Fruit fly (Drosophila melanogaster): ENCODE data around the gene CG14422.

Gene CG14422

dm6 chrX:2951637-2952036 lies 8.5 kb downstream of the CG14422 start (continued):
- TF ChIP-seq E2f2 (GFP tag; IDR thresholded peaks at IDR 0.05) (peak; percentile 13; the same call in 1 of the 2 replicates), zf30C (GFP tag; optimal IDR thresholded peaks at IDR 0.05) (peak; percentile 22), sisA (GFP tag; IDR thresholded peaks at IDR 0.05) (0 out of 2 replicates have a peak, but pooled peaks have one; percentile 4), CG16815 (GFP tag; optimal IDR thresholded peaks at IDR 0.05) (no peak), pho (GFP tag; optimal IDR thresholded peaks at IDR 0.05) (no peak), ci (GFP tag; IDR thresholded peaks at IDR 0.05) (0 out of 3 replicates have a peak, but pooled peaks have one; percentile 38), CG8388 (GFP tag; optimal IDR thresholded peaks at IDR 0.05) (peak; percentile 29), grau (tag; optimal IDR thresholded peaks at IDR 0.05) (peak; percentile 52), Vsx1 (GFP tag; optimal IDR thresholded peaks at IDR 0.05) (no peak), nmo (GFP tag; optimal IDR thresholded peaks at IDR 0.05) (peak; percentile 50), CG2678 (tag; optimal IDR thresholded peaks at IDR 0.05) (peak; percentile 59), Ssrp (tag; optimal IDR thresholded peaks at IDR 0.05) (peak; percentile 9), CG11504 (tag; optimal IDR thresholded peaks at IDR 0.05) (peak; percentile 67), emc (GFP tag; optimal IDR thresholded peaks at IDR 0.05) (no peak), ato (GFP tag; IDR thresholded peaks at IDR 0.05; ENCODE audit: partially characterized antibody) (no peak), CG6689 (GFP tag; IDR thresholded peaks at IDR 0.05) (0 out of 2 replicates have a peak, but pooled peaks have one; percentile 22), unpg (GFP tag; optimal IDR thresholded peaks at IDR 0.05) (peak; percentile 45), CG18599 (GFP tag; optimal IDR thresholded peaks at IDR 0.05) (peak; percentile 58), bsh (GFP tag; optimal IDR thresholded peaks at IDR 0.05) (peak in 1 of 2 experiments; percentile 40), CG6813 (GFP tag; optimal IDR thresholded peaks at IDR 0.05) (peak; percentile 26), nau (GFP tag; optimal IDR thresholded peaks at IDR 0.05) (no peak), CG34224 (GFP tag; IDR thresholded peaks at IDR 0.05; ENCODE audit: partially characterized antibody) (no peak), dmrt99B (tag; optimal IDR thresholded peaks at IDR 0.05) (peak; percentile 54), H15 (GFP tag; IDR thresholded peaks at IDR 0.05) (no peak), CG2120 (GFP tag; optimal IDR thresholded peaks at IDR 0.05) (peak; percentile 6), ara (GFP tag; IDR thresholded peaks at IDR 0.05) (no peak), CG12391 (tag; optimal IDR thresholded peaks at IDR 0.05) (peak; percentile 37), so (GFP tag; IDR thresholded peaks at IDR 0.05) (peak; percentile 43; the same call in 1 of the 3 replicates), CG8924 (tag; optimal IDR thresholded peaks at IDR 0.05) (peak; percentile 39), CG17359 (tag; optimal IDR thresholded peaks at IDR 0.05) (peak; percentile 31), ham (GFP tag; IDR thresholded peaks at IDR 0.05) (no peak), CG18262 (tag; optimal IDR thresholded peaks at IDR 0.05) (peak; percentile 51), CoRest (tag; optimal IDR thresholded peaks at IDR 0.05) (peak; percentile 19), eyg (GFP tag; optimal IDR thresholded peaks at IDR 0.05) (no peak), Fer1 (GFP tag; optimal IDR thresholded peaks at IDR 0.05) (peak; percentile 42), E2f1 (GFP tag; IDR thresholded peaks at IDR 0.05) (no peak), org-1 (GFP tag; optimal IDR thresholded peaks at IDR 0.05) (peak; percentile 15)

- TF ChIP-seq CG8089 (GFP tag; optimal IDR thresholded peaks at IDR 0.05), result no peak
- TF ChIP-seq CG1602 (GFP tag; optimal IDR thresholded peaks at IDR 0.05), result no peak
- no peak for TF ChIP-seq danr (GFP tag; IDR thresholded peaks at IDR 0.05)
- no peak for TF ChIP-seq CG15601 (tag; optimal IDR thresholded peaks at IDR 0.05)
- no peak for TF ChIP-seq CG15011 (GFP tag; optimal IDR thresholded peaks at IDR 0.05)
- TF ChIP-seq CG14860 (GFP tag; IDR thresholded peaks at IDR 0.05; ENCODE audit: partially characterized antibody), result no peak
- TF ChIP-seq CG4820 (GFP tag; optimal IDR thresholded peaks at IDR 0.05), result peak; percentile 7
- peak; percentile 9; the same call in 1 of the 2 replicates for TF ChIP-seq Ada2b (GFP tag; IDR thresholded peaks at IDR 0.05)
- TF ChIP-seq nmo (GFP tag; optimal IDR thresholded peaks at IDR 0.05), result peak; percentile 11
- no peak for TF ChIP-seq CG4282 (GFP tag; optimal IDR thresholded peaks at IDR 0.05)
- no peak for TF ChIP-seq CG16813 (GFP tag; IDR thresholded peaks at IDR 0.05; ENCODE audit: partially characterized antibody)
- TF ChIP-seq klu (GFP tag; IDR thresholded peaks at IDR 0.05), result no peak
- TF ChIP-seq zf30C (GFP tag; optimal IDR thresholded peaks at IDR 0.05), result no peak
- TF ChIP-seq pho (GFP tag; optimal IDR thresholded peaks at IDR 0.05), result no peak
- TF ChIP-seq gsb-n (tag; optimal IDR thresholded peaks at IDR 0.05), result no peak
- peak; percentile 15 for TF ChIP-seq Sox102F (GFP tag; optimal IDR thresholded peaks at IDR 0.05)
These were observed 13.5 kb downstream of the CG14422 start for dm6 chrX:2956641-2957040.

All from whole organism, embryonic.